Worm (Caenorhabditis elegans): ENCODE results near the gene R02F2.1.

Gene R02F2.1

ce11 chrIII:5553098-5553497, 51.4 kb downstream of the R02F2.1 start (continued):
- TF ChIP-seq pag-3 (tag; optimal IDR thresholded peaks at IDR 0.05; ENCODE audit: borderline replicate concordance, insufficient read depth) (no peak), ztf-4 (tag; optimal IDR thresholded peaks at IDR 0.05) (no peak), tbx-2 (tag; optimal IDR thresholded peaks at IDR 0.05) (no peak), xbp-1 (tag; optimal IDR thresholded peaks at IDR 0.05) (no peak), aha-1 (tag; optimal IDR thresholded peaks at IDR 0.05) (no peak), pax-3 (tag; optimal IDR thresholded peaks at IDR 0.05) (no peak), Y116A8C.19 (tag; optimal IDR thresholded peaks at IDR 0.05; ENCODE audit: borderline replicate concordance) (no peak), mep-1 (tag; optimal IDR thresholded peaks at IDR 0.05) (no peak), blmp-1 (tag; optimal IDR thresholded peaks at IDR 0.05) (no peak), lin-39 (tag; optimal IDR thresholded peaks at IDR 0.05) (no peak), egl-27 (tag; optimal IDR thresholded peaks at IDR 0.05) (no peak), dpl-1 (GFP tag; optimal IDR thresholded peaks at IDR 0.05) (no peak), aly-2 (tag; optimal IDR thresholded peaks at IDR 0.05) (no peak), ama-1 (optimal IDR thresholded peaks at IDR 0.05) (no peak), lin-13 (GFP tag; optimal IDR thresholded peaks at IDR 0.05) (no peak), irx-1 (tag; optimal IDR thresholded peaks at IDR 0.05) (no peak), lir-3 (tag; optimal IDR thresholded peaks at IDR 0.05; ENCODE audit: poor library complexity) (no peak), hpl-2 (GFP tag; optimal IDR thresholded peaks at IDR 0.05) (no peak), nhr-77 (tag; optimal IDR thresholded peaks at IDR 0.05) (no peak), efl-3 (GFP tag; optimal IDR thresholded peaks at IDR 0.05) (no peak), zag-1 (tag; optimal IDR thresholded peaks at IDR 0.05) (no peak), F16B12.6 (tag; optimal IDR thresholded peaks at IDR 0.05) (no peak), nhr-84 (tag; optimal IDR thresholded peaks at IDR 0.05) (no peak), hlh-4 (tag; optimal IDR thresholded peaks at IDR 0.05) (no peak), grh-1 (GFP tag; IDR thresholded peaks at IDR 0.05) (no peak), ceh-8 (GFP tag; optimal IDR thresholded peaks at IDR 0.05) (no peak), snpc-4 (tag; optimal IDR thresholded peaks at IDR 0.05) (no peak), C04F5.9 (tag; optimal IDR thresholded peaks at IDR 0.05) (no peak), ces-1 (GFP tag; optimal IDR thresholded peaks at IDR 0.05) (no peak), hlh-17 (GFP tag; optimal IDR thresholded peaks at IDR 0.05; ENCODE audit: borderline replicate concordance) (no peak), C34B4.2 (tag; optimal IDR thresholded peaks at IDR 0.05) (no peak), ztf-11 (tag; optimal IDR thresholded peaks at IDR 0.05) (no peak), mef-2 (tag; optimal IDR thresholded peaks at IDR 0.05) (no peak), nhr-11 (tag; optimal IDR thresholded peaks at IDR 0.05) (no peak), lsy-2 (tag; optimal IDR thresholded peaks at IDR 0.05) (peak in 1 of 2 experiments; percentile 24), egl-13 (tag; optimal IDR thresholded peaks at IDR 0.05) (no peak), ceh-82 (tag; optimal IDR thresholded peaks at IDR 0.05) (no peak), C16A3.4 (tag; optimal IDR thresholded peaks at IDR 0.05) (no peak), snu-23 (GFP tag; optimal IDR thresholded peaks at IDR 0.05) (peak; percentile 28), alr-1 (tag; optimal IDR thresholded peaks at IDR 0.05; ENCODE audit: borderline replicate concordance) (no peak)

ce11 chrIII:5554884-5555500, 53.3 kb downstream of the R02F2.1 start, which contains the start of the genes nmad-1 and hach-1:
TSS of gene nmad-1 (minus strand) at chrIII:5554934.
TSS of gene hach-1 (plus strand) at chrIII:5555450.
- peak; percentile 90 for TF ChIP-seq nhr-20 (tag; optimal IDR thresholded peaks at IDR 0.05)
- TF ChIP-seq unc-86 (tag; optimal IDR thresholded peaks at IDR 0.05): peak; percentile 68
- peak; percentile 89 for TF ChIP-seq snu-23 (GFP tag; optimal IDR thresholded peaks at IDR 0.05)
- TF ChIP-seq rnt-1 (tag; optimal IDR thresholded peaks at IDR 0.05): peak; percentile 83
- no peak for TF ChIP-seq nhr-76 (tag; optimal IDR thresholded peaks at IDR 0.05)
- peak; percentile 24 for TF ChIP-seq F16B12.6 (tag; optimal IDR thresholded peaks at IDR 0.05)
- TF ChIP-seq nhr-28 (tag; optimal IDR thresholded peaks at IDR 0.05): no peak
- TF ChIP-seq nhr-71 (tag; optimal IDR thresholded peaks at IDR 0.05): peak; percentile 87
- TF ChIP-seq hlh-4 (tag; optimal IDR thresholded peaks at IDR 0.05): no peak
- peak; percentile 56 to 74 for TF ChIP-seq efl-1 (optimal IDR thresholded peaks at IDR 0.05)
- TF ChIP-seq efl-1 (GFP tag; optimal IDR thresholded peaks at IDR 0.05 in 1 of 2): peak; percentile 46 to 97
- TF ChIP-seq lin-15B (tag; optimal IDR thresholded peaks at IDR 0.05): peak; percentile 32
- no peak for TF ChIP-seq unc-98 (GFP tag; IDR thresholded peaks at IDR 0.05)
- TF ChIP-seq unc-130 (tag; optimal IDR thresholded peaks at IDR 0.05): peak; percentile 72
- TF ChIP-seq unc-30 (tag; optimal IDR thresholded peaks at IDR 0.05): no peak
- TF ChIP-seq nhr-11 (tag; optimal IDR thresholded peaks at IDR 0.05): no peak
- TF ChIP-seq ceh-90 (tag; optimal IDR thresholded peaks at IDR 0.05): no peak
- peak; percentile 85 for TF ChIP-seq nhr-19 (GFP tag; conservative IDR thresholded peaks at IDR 0.05)
- peak; percentile 70 for TF ChIP-seq egl-13 (tag; optimal IDR thresholded peaks at IDR 0.05)
- no peak for TF ChIP-seq ceh-63 (GFP tag; optimal IDR thresholded peaks at IDR 0.05)

Measured in whole organism, L1 larva.